Fruit fly (Drosophila melanogaster) whole organism, embryonic: ENCODE measurements around the gene His3.3B.

Experiments used
- ATbp ChIP-seq: fragments of 200-800 bp; sonication (Bioruptor generic); optimal IDR thresholded peaks from 2 replicates; lab custom pipeline; 2017; ENCODE audit warnings: missing biosample characterization, mild to moderate bottlenecking, missing genetic modification characterization, missing genetic modification reagents
- Abd-B ChIP-seq: fragments of 200-800 bp; sonication (Bioruptor generic); optimal IDR thresholded peaks from 2 replicates; lab custom pipeline; 2018; ENCODE audit warnings: missing biosample characterization, mild to moderate bottlenecking, missing genetic modification characterization, moderate library complexity
- Atf3 ChIP-seq: fragments of 200-800 bp; sonication (Bioruptor generic); optimal IDR thresholded peaks from 3 replicates; lab custom pipeline; 2016; ENCODE audit warnings: missing biosample characterization, missing genetic modification characterization
- CG10366 ChIP-seq: fragments of 200-800 bp; sonication (Bioruptor generic); IDR thresholded peaks from 2 replicates; pipeline ENCODE4 v1.3.6; 2022; ENCODE audit warnings: missing biosample characterization, missing genetic modification characterization
- CG10979 ChIP-seq: fragments of 200-800 bp; sonication (Bioruptor generic); optimal IDR thresholded peaks from 2 replicates; lab custom pipeline; 2018; ENCODE audit warnings: missing biosample characterization, mild to moderate bottlenecking, missing genetic modification characterization, moderate library complexity
- CG11456 ChIP-seq: fragments of 200-800 bp; sonication (Bioruptor generic); IDR thresholded peaks from 3 replicates; pipeline ENCODE4 v1.3.6; 2022; ENCODE audit warnings: missing biosample characterization, missing genetic modification characterization
- CG11504 ChIP-seq: fragments of 200-800 bp; sonication (Bioruptor generic); optimal IDR thresholded peaks from 3 replicates; lab custom pipeline; 2019; ENCODE audit warnings: missing biosample characterization, mild to moderate bottlenecking, missing genetic modification characterization, moderate library complexity
- CG13287 ChIP-seq: fragments of 200-800 bp; sonication (Bioruptor generic); IDR thresholded peaks from 2 replicates; pipeline ENCODE4 v1.3.6; 2022; ENCODE audit warnings: missing biosample characterization, missing genetic modification characterization; ENCODE audit not compliant: partially characterized antibody
- CG14014 ChIP-seq: fragments of 200-800 bp; sonication (Bioruptor generic); IDR thresholded peaks from 2 replicates; pipeline ENCODE4 v1.3.6; 2022; ENCODE audit warnings: missing biosample characterization, missing genetic modification characterization
- CG14441 ChIP-seq: fragments of 200-800 bp; sonication (Bioruptor generic); IDR thresholded peaks from 2 replicates; pipeline ENCODE4 v1.3.6; 2022; ENCODE audit warnings: missing biosample characterization, missing genetic modification characterization
- CG14667 ChIP-seq: fragments of 200-800 bp; sonication (Bioruptor generic); IDR thresholded peaks from 2 replicates; pipeline ENCODE4 v1.3.6; 2022; ENCODE audit warnings: missing biosample characterization, missing genetic modification characterization
- CG14965 ChIP-seq: fragments of 200-800 bp; sonication (Bioruptor generic); optimal IDR thresholded peaks from 2 replicates; lab custom pipeline; 2016; ENCODE audit warnings: missing biosample characterization, missing genetic modification characterization, borderline replicate concordance
- CG15514 ChIP-seq: fragments of 200-800 bp; sonication (Bioruptor generic); optimal IDR thresholded peaks from 3 replicates; lab custom pipeline; 2017; ENCODE audit warnings: missing biosample characterization, missing genetic modification characterization, mild to moderate bottlenecking, moderate library complexity, missing genetic modification reagents
- CG16815 ChIP-seq: fragments of 200-800 bp; sonication (Bioruptor generic); optimal IDR thresholded peaks from 3 replicates; lab custom pipeline; 2017; ENCODE audit warnings: missing biosample characterization, mild to moderate bottlenecking, missing genetic modification characterization
- CG17328 ChIP-seq: fragments of 200-800 bp; sonication (Bioruptor generic); IDR thresholded peaks from 2 replicates; pipeline ENCODE4 v1.3.6; 2022; ENCODE audit warnings: missing biosample characterization, missing genetic modification characterization
- CG17385 ChIP-seq: fragments of 200-800 bp; sonication (Bioruptor generic); optimal IDR thresholded peaks from 3 replicates; lab custom pipeline; 2018; ENCODE audit warnings: missing biosample characterization, mild to moderate bottlenecking, missing genetic modification characterization
- CG3726 ChIP-seq: fragments of 200-800 bp; sonication (Bioruptor generic); IDR thresholded peaks from 3 replicates; pipeline ENCODE4, ENCODE4 v1.3.6; 2022; ENCODE audit warnings: missing biosample characterization, missing genetic modification characterization
- CG7928 ChIP-seq: fragments of 200-800 bp; sonication (Bioruptor generic); optimal IDR thresholded peaks from 2 replicates; lab custom pipeline; 2017; ENCODE audit warnings: missing biosample characterization, mild to moderate bottlenecking, missing genetic modification characterization
- CG8281 ChIP-seq: fragments of 200-800 bp; sonication (Bioruptor generic); optimal IDR thresholded peaks from 2 replicates; lab custom pipeline; 2018; ENCODE audit warnings: missing biosample characterization, mild to moderate bottlenecking, missing genetic modification characterization, moderate library complexity
- CG8388 ChIP-seq: fragments of 200-800 bp; sonication (Bioruptor generic); optimal IDR thresholded peaks from 2 replicates; lab custom pipeline; 2019; ENCODE audit warnings: missing biosample characterization, mild to moderate bottlenecking, missing genetic modification characterization, moderate library complexity
- CG9727 ChIP-seq: fragments of 200-800 bp; sonication (Bioruptor generic); optimal IDR thresholded peaks from 3 replicates; lab custom pipeline; 2017; ENCODE audit warnings: missing biosample characterization, mild to moderate bottlenecking, missing genetic modification characterization
- CG9876 ChIP-seq: fragments of 200-800 bp; sonication (Bioruptor generic); optimal IDR thresholded peaks from 2 replicates; lab custom pipeline; 2016; ENCODE audit warnings: missing biosample characterization, missing genetic modification characterization
- Jarid2 ChIP-seq: fragments of 200-800 bp; sonication (Bioruptor generic); optimal IDR thresholded peaks from 3 replicates; lab custom pipeline; 2017; ENCODE audit warnings: mild to moderate bottlenecking, missing biosample characterization, missing genetic modification reagents, missing genetic modification characterization
- Lhr ChIP-seq: fragments of 200-800 bp; sonication (Bioruptor generic); optimal IDR thresholded peaks from 3 replicates; lab custom pipeline; 2017; ENCODE audit warnings: mild to moderate bottlenecking, missing biosample characterization, missing genetic modification reagents, missing genetic modification characterization
- Lim3 ChIP-seq: fragments of 200-800 bp; sonication (Bioruptor generic); IDR thresholded peaks from 2 replicates; pipeline ENCODE4 v1.3.6; 2022; ENCODE audit warnings: missing biosample characterization, missing genetic modification characterization
- Med ChIP-seq: fragments of 200-800 bp; sonication (Bioruptor generic); peaks from one replicate; lab custom pipeline; 2016; ENCODE audit warnings: missing biosample characterization, missing genetic modification characterization, mild to moderate bottlenecking, inconsistent platforms, moderate library complexity
- NK7.1 ChIP-seq: fragments of 200-800 bp; sonication (Bioruptor generic); optimal IDR thresholded peaks from 3 replicates; lab custom pipeline; 2016; ENCODE audit warnings: missing biosample characterization, missing genetic modification characterization
- Sry-β ChIP-seq: fragments of 200-800 bp; sonication (Bioruptor generic); optimal IDR thresholded peaks from 2 replicates; lab custom pipeline; 2018; ENCODE audit warnings: missing biosample characterization, mild to moderate bottlenecking, missing genetic modification characterization, moderate library complexity
- Stat92E ChIP-seq, 3 experiments: fragments of >200 bp in 2 of 3; fragments of 200-800 bp in 1 of 3; sonication (Bioruptor generic) in 1 of 3; optimal IDR thresholded peaks; 2 replicates each; lab custom pipeline; 2017 to 2019; ENCODE audit warnings: missing biosample characterization in 3 of 3, missing genetic modification characterization in 3 of 3, mild to moderate bottlenecking in 1 of 3, moderate library complexity in 1 of 3
- ase ChIP-seq: fragments of 200-800 bp; sonication (Bioruptor generic); IDR thresholded peaks from 3 replicates; pipeline ENCODE4 v1.3.6; 2022; ENCODE audit warnings: missing biosample characterization, missing genetic modification characterization
- bigmax ChIP-seq: fragments of 200-800 bp; sonication (Bioruptor generic); optimal IDR thresholded peaks from 2 replicates; lab custom pipeline; 2018; ENCODE audit warnings: missing biosample characterization, mild to moderate bottlenecking, missing genetic modification characterization
- caup ChIP-seq: fragments of 200-800 bp; sonication (Bioruptor generic); optimal IDR thresholded peaks from 3 replicates; lab custom pipeline; 2017; ENCODE audit warnings: missing biosample characterization, mild to moderate bottlenecking, missing genetic modification characterization, moderate library complexity; ENCODE audit not compliant: severe bottlenecking
- cg ChIP-seq: fragments of 200-800 bp; sonication (Bioruptor generic); optimal IDR thresholded peaks from 3 replicates; lab custom pipeline; 2019; ENCODE audit warnings: missing biosample characterization, mild to moderate bottlenecking, missing genetic modification characterization, moderate library complexity
- chn ChIP-seq: fragments of 200-800 bp; sonication (Bioruptor generic); optimal IDR thresholded peaks from 2 replicates; lab custom pipeline; 2016; ENCODE audit warnings: missing biosample characterization, missing genetic modification characterization
- crp ChIP-seq, 2 experiments: fragments of 200-800 bp; sonication (Bioruptor generic); optimal IDR thresholded peaks; 2 replicates in 1 of 2; 3 replicates in 1 of 2; lab custom pipeline; 2017; ENCODE audit warnings: missing biosample characterization in 2 of 2, missing genetic modification characterization in 2 of 2, mild to moderate bottlenecking in 1 of 2, moderate library complexity in 1 of 2
- gcm ChIP-seq: fragments of 200-800 bp; sonication (Bioruptor generic); optimal IDR thresholded peaks from 2 replicates; lab custom pipeline; 2019; ENCODE audit warnings: missing biosample characterization, mild to moderate bottlenecking, missing genetic modification characterization, moderate library complexity
- gro ChIP-seq: fragments of 200-800 bp; sonication (Bioruptor generic); optimal IDR thresholded peaks from 2 replicates; lab custom pipeline; 2016; ENCODE audit warnings: missing biosample characterization, missing genetic modification characterization
- kni ChIP-seq: fragments of 200-800 bp; sonication (Bioruptor generic); optimal IDR thresholded peaks from 3 replicates; lab custom pipeline; 2017; ENCODE audit warnings: mild to moderate bottlenecking, missing biosample characterization, missing genetic modification reagents, missing genetic modification characterization
- lbe ChIP-seq: fragments of 200-800 bp; sonication (Bioruptor generic); optimal IDR thresholded peaks from 2 replicates; lab custom pipeline; 2016; ENCODE audit warnings: missing biosample characterization, mild to moderate bottlenecking, missing genetic modification characterization
- nerfin-2 ChIP-seq: fragments of 200-800 bp; sonication (Bioruptor generic); IDR thresholded peaks from 2 replicates; pipeline ENCODE4 v1.3.6; 2022; ENCODE audit warnings: missing biosample characterization, missing genetic modification characterization; ENCODE audit not compliant: partially characterized antibody
- pfk ChIP-seq: fragments of 200-800 bp; sonication (Bioruptor generic); optimal IDR thresholded peaks from 2 replicates; lab custom pipeline; 2018; ENCODE audit warnings: missing biosample characterization, mild to moderate bottlenecking, missing genetic modification characterization, moderate library complexity
- pum ChIP-seq: fragments of 200-800 bp; sonication (Bioruptor generic); optimal IDR thresholded peaks from 2 replicates; lab custom pipeline; 2016; ENCODE audit warnings: missing biosample characterization, missing genetic modification characterization
- sens-2 ChIP-seq: fragments of 200-800 bp; sonication (Bioruptor generic); IDR thresholded peaks from 2 replicates; pipeline ENCODE4 v1.3.6; 2022; ENCODE audit warnings: missing biosample characterization, missing genetic modification characterization
- sim ChIP-seq: fragments of 200-800 bp; sonication (Bioruptor generic); IDR thresholded peaks from 2 replicates; pipeline ENCODE4 v1.3.6; 2022; ENCODE audit warnings: missing biosample characterization, missing genetic modification characterization
- ssp ChIP-seq: fragments of 200-800 bp; sonication (Bioruptor generic); IDR thresholded peaks from 2 replicates; pipeline ENCODE4 v1.3.6; 2022; ENCODE audit warnings: missing biosample characterization, missing genetic modification characterization
- unc-4 ChIP-seq: fragments of 200-800 bp; sonication (Bioruptor generic); IDR thresholded peaks from 2 replicates; pipeline ENCODE4 v1.3.6; 2022; ENCODE audit warnings: missing biosample characterization, missing genetic modification characterization; ENCODE audit not compliant: partially characterized antibody
- vvl ChIP-seq: fragments of 200-800 bp; sonication (Bioruptor generic); IDR thresholded peaks from 2 replicates; pipeline ENCODE4 v1.3.6; 2022; ENCODE audit warnings: missing biosample characterization, missing genetic modification characterization

The His3.3B gene

DNA sequence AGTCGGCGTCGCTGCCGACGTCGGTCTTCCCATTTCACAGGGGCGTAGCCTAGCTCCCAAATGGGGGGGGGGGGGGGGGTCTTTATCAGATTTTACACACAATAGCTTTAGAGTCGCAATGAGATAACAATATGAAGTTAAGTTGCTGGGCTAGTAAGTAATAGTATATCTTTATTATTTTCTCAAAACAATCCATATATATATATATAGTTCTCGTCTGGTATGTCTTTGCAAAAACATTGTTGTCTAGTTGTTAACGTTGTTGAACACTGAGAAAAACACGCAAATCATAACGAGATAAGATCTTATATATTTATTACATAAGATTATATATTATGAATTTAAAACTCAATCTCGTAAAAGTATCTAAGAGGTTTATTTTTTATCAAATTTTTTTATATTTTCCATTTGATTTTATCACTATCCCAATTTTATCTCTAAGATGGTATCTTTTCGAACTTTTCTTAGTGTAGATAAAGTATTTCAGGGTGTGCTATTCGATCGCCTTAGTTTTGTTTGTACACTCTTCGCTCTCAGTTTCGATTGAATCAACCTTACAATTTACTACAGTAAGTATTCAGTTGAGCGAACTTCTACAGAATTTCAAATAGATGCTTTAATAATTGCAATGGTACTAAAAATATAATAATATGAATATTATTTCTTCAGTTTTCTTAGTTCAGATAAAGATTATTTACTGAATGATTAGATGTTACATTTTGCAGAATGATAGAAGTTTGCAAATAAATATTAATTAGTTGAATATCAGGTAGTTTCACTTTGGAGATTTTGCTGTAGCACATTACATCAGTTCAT, 45.6 kb upstream of the His3.3B start (continued):
- TF ChIP-seq Lim3 (GFP tag; lab: Robert Waterston, UW), result no peak
- TF ChIP-seq CG15514 (GFP tag; lab: Kevin White, UChicago), result peak; percentile 87
- TF ChIP-seq chn, result no peak
- peak; percentile 55 for TF ChIP-seq ssp (GFP tag; lab: Robert Waterston, UW)
- no peak for TF ChIP-seq cg (GFP tag; lab: Kevin White, UChicago)
- no peak for TF ChIP-seq CG3726 (GFP tag; lab: Robert Waterston, UW)
- peak; percentile 86 for TF ChIP-seq CG14441 (GFP tag; lab: Robert Waterston, UW)
- TF ChIP-seq bigmax (GFP tag; lab: Kevin White, UChicago), result no peak
- TF ChIP-seq sim (GFP tag; lab: Robert Waterston, UW), result 0 out of 2 replicates have a peak, but pooled peaks have one; percentile 22
- peak; percentile 47 for TF ChIP-seq Jarid2
- peak; percentile 35 for TF ChIP-seq CG8281
- TF ChIP-seq Lhr (GFP tag; lab: Kevin White, UChicago), result no peak
- no peak for TF ChIP-seq CG14965
- TF ChIP-seq unc-4, result no peak
- TF ChIP-seq CG14014 (GFP tag; lab: Robert Waterston, UW), result peak; percentile 89
- peak; percentile 19 for TF ChIP-seq ATbp (GFP tag; lab: Kevin White, UChicago)
- peak; percentile 87 for TF ChIP-seq caup
- peak; percentile 97 for TF ChIP-seq CG11456 (GFP tag; lab: Robert Waterston, UW)
- TF ChIP-seq nerfin-2, result no peak
- TF ChIP-seq Atf3 (GFP tag; lab: Kevin White, UChicago), result no peak
- TF ChIP-seq lbe (GFP tag; lab: Kevin White, UChicago), result no peak
- TF ChIP-seq CG9876 (GFP tag; lab: Kevin White, UChicago), result no peak
- peak; percentile 40; the same call in 1 of the 2 replicates for TF ChIP-seq CG17328 (GFP tag; lab: Robert Waterston, UW)
- TF ChIP-seq CG10366, result peak; percentile 77
- TF ChIP-seq CG7928 (GFP tag; lab: Kevin White, UChicago), result peak; percentile 42
- TF ChIP-seq gro (GFP tag; lab: Kevin White, UChicago), result no peak
- no peak for TF ChIP-seq NK7.1 (GFP tag; lab: Kevin White, UChicago)
- no peak for TF ChIP-seq Stat92E (GFP tag; optimal IDR thresholded peaks at IDR 0.05; lab: Kevin White, UChicago)
- peak; percentile 82 for TF ChIP-seq vvl
- peak; percentile 68 for TF ChIP-seq CG16815 (GFP tag; lab: Kevin White, UChicago)
- peak; percentile 57 for TF ChIP-seq CG10979 (tag; lab: Kevin White, UChicago)
- TF ChIP-seq sens-2, result no peak
- peak; percentile 21 for TF ChIP-seq CG8388 (GFP tag; lab: Kevin White, UChicago)
- peak; percentile 69 for TF ChIP-seq CG17385
- no peak for TF ChIP-seq pum (GFP tag; lab: Kevin White, UChicago)
- peak; percentile 64 for TF ChIP-seq CG11504 (tag; lab: Kevin White, UChicago)
- TF ChIP-seq pfk (GFP tag; lab: Kevin White, UChicago), result no peak
- TF ChIP-seq CG14667 (GFP tag; lab: Robert Waterston, UW), result peak; percentile 55
- peak; percentile 19 for TF ChIP-seq gcm (GFP tag; lab: Kevin White, UChicago)
- no peak for TF ChIP-seq CG13287
- no peak for TF ChIP-seq Sry-β
- peak; percentile 66 for TF ChIP-seq Abd-B (GFP tag; lab: Kevin White, UChicago)
- no peak for TF ChIP-seq crp (GFP tag; optimal IDR thresholded peaks at IDR 0.05; lab: Kevin White, UChicago)
- TF ChIP-seq CG9727 (GFP tag; lab: Kevin White, UChicago), result peak; percentile 78
- TF ChIP-seq Med (GFP tag; lab: Kevin White, UChicago), result peak; percentile 92
- TF ChIP-seq ase (GFP tag; lab: Robert Waterston, UW), result peak; percentile 59; the same call in 1 of the 3 replicates
- no peak for TF ChIP-seq kni
